Worm (Caenorhabditis elegans) whole organism, mixed stage, embryonic: Measurements from ENCODE around the gene ZK662.5.

Experiments
- ceh-43 ChIP-seq: fragments of 200-800 bp; sonication (Bioruptor generic); optimal IDR thresholded peaks from 2 replicates; lab custom pipeline; 2018; ENCODE audit warnings: mild to moderate bottlenecking, missing genetic modification characterization, moderate library complexity, missing compliant biosample characterization
- lin-13 ChIP-seq: fragments of 150-350 bp; optimal IDR thresholded peaks from 2 replicates; lab custom pipeline; 2014; ENCODE audit warnings: missing biosample characterization, missing genetic modification characterization
- mab-5 ChIP-seq: fragments of 150-350 bp; optimal IDR thresholded peaks from 2 replicates; lab custom pipeline; 2014; ENCODE audit warnings: missing biosample characterization, missing genetic modification characterization
- mep-1 ChIP-seq: fragments of 150-350 bp; optimal IDR thresholded peaks from 2 replicates; lab custom pipeline; 2017; ENCODE audit warnings: missing biosample characterization, missing genetic modification reagents, missing genetic modification characterization, inconsistent platforms
- nhr-12 ChIP-seq: fragments of 150-350 bp; optimal IDR thresholded peaks from 2 replicates; lab custom pipeline; 2014; ENCODE audit warnings: missing biosample characterization, missing genetic modification characterization
- unc-62 ChIP-seq: fragments of 150-350 bp; optimal IDR thresholded peaks from 2 replicates; lab custom pipeline; 2014; ENCODE audit warnings: missing biosample characterization, missing genetic modification reagents, missing genetic modification characterization

ce11 chrX:15736419-15736818 is 15.0 kb downstream of the ZK662.5 start:
- no peak for TF ChIP-seq mab-5 (tag; lab: Kevin White, UChicago)
- TF ChIP-seq nhr-12 (tag; lab: Kevin White, UChicago): no peak
- peak; percentile 6 for TF ChIP-seq mep-1 (tag; lab: Kevin White, UChicago)
- TF ChIP-seq unc-62: no peak
- TF ChIP-seq lin-13: no peak
- TF ChIP-seq ceh-43 (GFP tag; lab: Kevin White, UChicago): no peak
